Fruit fly (Drosophila melanogaster): ENCODE results near the gene Cpr76Bd.

The Cpr76Bd gene

DNA sequence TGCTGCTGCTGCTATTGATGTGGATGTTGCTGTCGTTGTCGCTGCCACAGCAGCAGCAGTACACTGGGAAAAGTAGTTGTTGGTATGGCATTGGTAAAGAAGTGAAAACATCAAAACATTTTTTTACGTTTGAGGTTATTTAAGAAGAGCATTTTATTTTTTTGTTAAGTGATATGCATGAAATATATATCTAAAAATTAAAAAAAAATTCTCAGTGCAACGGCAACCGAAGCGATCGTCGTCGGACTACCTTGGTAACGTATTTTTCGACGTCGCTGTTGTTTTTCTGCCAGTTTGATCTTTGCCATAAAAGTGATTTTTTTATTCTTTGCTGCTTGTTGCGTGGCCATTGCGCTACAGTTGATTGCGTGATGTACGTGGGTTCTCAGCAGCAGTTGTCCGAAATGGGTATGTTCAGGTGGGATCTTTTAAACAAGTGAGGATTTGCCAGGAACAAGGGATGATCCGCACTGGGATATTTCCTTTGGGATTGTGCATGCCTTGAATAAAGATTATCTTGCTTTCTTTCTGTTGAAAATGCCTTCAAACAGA is 28.2 kb downstream of the Cpr76Bd start (continued):
- TF ChIP-seq Camta (GFP tag; optimal IDR thresholded peaks at IDR 0.05): peak; percentile 94
- TF ChIP-seq CG9932 (GFP tag; IDR thresholded peaks at IDR 0.05): peak; percentile 96
- peak; percentile 96 for TF ChIP-seq sens-2 (GFP tag; IDR thresholded peaks at IDR 0.05)
- peak; percentile 76; the same call in 1 of the 2 replicates for TF ChIP-seq CG16779 (GFP tag; IDR thresholded peaks at IDR 0.05)
- TF ChIP-seq Hmx (GFP tag; optimal IDR thresholded peaks at IDR 0.05): peak; percentile 89
- peak; percentile 99 for TF ChIP-seq sens (GFP tag)
- TF ChIP-seq so (GFP tag; IDR thresholded peaks at IDR 0.05): peak; percentile 97
- peak; percentile 75 for TF ChIP-seq emc (GFP tag; optimal IDR thresholded peaks at IDR 0.05)
- no peak for TF ChIP-seq mld (GFP tag; IDR thresholded peaks at IDR 0.05; ENCODE audit: partially characterized antibody)
- TF ChIP-seq gfzf (GFP tag; optimal IDR thresholded peaks at IDR 0.05): peak; percentile 15
- peak; percentile 86 for TF ChIP-seq sima (GFP tag; optimal IDR thresholded peaks at IDR 0.05)
- TF ChIP-seq bab2 (GFP tag; optimal IDR thresholded peaks at IDR 0.05): peak; percentile 91
- peak; percentile 95 for TF ChIP-seq CG16815 (GFP tag; optimal IDR thresholded peaks at IDR 0.05)
- TF ChIP-seq Doc3 (GFP tag; IDR thresholded peaks at IDR 0.05; ENCODE audit: partially characterized antibody): no peak
- peak; percentile 91 for TF ChIP-seq CG1647 (GFP tag; optimal IDR thresholded peaks at IDR 0.05)
- peak; percentile 98 for TF ChIP-seq CG17829 (tag; optimal IDR thresholded peaks at IDR 0.05)
- peak; percentile 93 for TF ChIP-seq Mad (GFP tag; optimal IDR thresholded peaks at IDR 0.05)
- TF ChIP-seq Asciz (GFP tag; optimal IDR thresholded peaks at IDR 0.05): peak; percentile 93
- TF ChIP-seq Opbp (GFP tag; IDR thresholded peaks at IDR 0.05; ENCODE audit: partially characterized antibody): no peak
- TF ChIP-seq CG12769 (tag; optimal IDR thresholded peaks at IDR 0.05): peak; percentile 91
- peak; percentile 68 for TF ChIP-seq CG3163 (GFP tag; optimal IDR thresholded peaks at IDR 0.05)
- peak; percentile 90 for TF ChIP-seq pho (GFP tag; optimal IDR thresholded peaks at IDR 0.05)
- peak; percentile 75 for TF ChIP-seq luna (GFP tag; optimal IDR thresholded peaks at IDR 0.05)
- peak; percentile 99 for TF ChIP-seq zen (tag; optimal IDR thresholded peaks at IDR 0.05)
- TF ChIP-seq Sox102F (GFP tag; optimal IDR thresholded peaks at IDR 0.05): peak; percentile 96
- TF ChIP-seq pb (GFP tag; optimal IDR thresholded peaks at IDR 0.05): peak; percentile 83
- peak; percentile 92 for TF ChIP-seq chn (GFP tag; optimal IDR thresholded peaks at IDR 0.05)
- peak; percentile 88 for TF ChIP-seq nau (GFP tag; optimal IDR thresholded peaks at IDR 0.05)
- TF ChIP-seq ftz-f1 (GFP tag; optimal IDR thresholded peaks at IDR 0.05): peak; percentile 62
- peak; percentile 85 for TF ChIP-seq CG9437 (GFP tag; optimal IDR thresholded peaks at IDR 0.05)
- no peak for TF ChIP-seq fru (optimal IDR thresholded peaks at IDR 0.05)
- TF ChIP-seq Scr (GFP tag; IDR thresholded peaks at IDR 0.05; ENCODE audit: partially characterized antibody): no peak
- peak in 1 of 3 experiments; percentile 97 for TF ChIP-seq lola (GFP tag; optimal IDR thresholded peaks at IDR 0.05)
- TF ChIP-seq CG9727 (GFP tag; optimal IDR thresholded peaks at IDR 0.05): peak; percentile 98
- TF ChIP-seq CG12236 (GFP tag; optimal IDR thresholded peaks at IDR 0.05): peak; percentile 92
- peak; percentile 93 for TF ChIP-seq esg (GFP tag; conservative IDR thresholded peaks at IDR 0.05)
- peak; percentile 91 for TF ChIP-seq NC2β (GFP tag; optimal IDR thresholded peaks at IDR 0.05)
- peak; percentile 96 for TF ChIP-seq oc (tag; optimal IDR thresholded peaks at IDR 0.05)
- peak; percentile 90 for TF ChIP-seq CG31388 (GFP tag; optimal IDR thresholded peaks at IDR 0.05)
- no peak for TF ChIP-seq cad (GFP tag; optimal IDR thresholded peaks at IDR 0.05)
- peak; percentile 93 for TF ChIP-seq CG12155 (GFP tag; optimal IDR thresholded peaks at IDR 0.05)
- peak; percentile 92 for TF ChIP-seq Usf (GFP tag; optimal IDR thresholded peaks at IDR 0.05)
- TF ChIP-seq CG1832 (GFP tag; optimal IDR thresholded peaks at IDR 0.05): no peak
- peak; percentile 77; the same call in 2 of the 3 replicates for TF ChIP-seq z (GFP tag; IDR thresholded peaks at IDR 0.05)
- peak; percentile 90 for TF ChIP-seq CHES-1-like (GFP tag; optimal IDR thresholded peaks at IDR 0.05)
- peak; percentile 61 for TF ChIP-seq shn (GFP tag; optimal IDR thresholded peaks at IDR 0.05)
- peak; percentile 93 for TF ChIP-seq Hr3 (GFP tag; optimal IDR thresholded peaks at IDR 0.05)
- TF ChIP-seq CG7987 (GFP tag; optimal IDR thresholded peaks at IDR 0.05): peak; percentile 78
- peak; percentile 92 to 94 for TF ChIP-seq Pdp1 (GFP tag; optimal IDR thresholded peaks at IDR 0.05)
- peak; percentile 87 for TF ChIP-seq CG9609 (GFP tag; optimal IDR thresholded peaks at IDR 0.05)
